Worm (Caenorhabditis elegans): ENCODE data around the gene igeg-2.

igeg-2 gene

DNA sequence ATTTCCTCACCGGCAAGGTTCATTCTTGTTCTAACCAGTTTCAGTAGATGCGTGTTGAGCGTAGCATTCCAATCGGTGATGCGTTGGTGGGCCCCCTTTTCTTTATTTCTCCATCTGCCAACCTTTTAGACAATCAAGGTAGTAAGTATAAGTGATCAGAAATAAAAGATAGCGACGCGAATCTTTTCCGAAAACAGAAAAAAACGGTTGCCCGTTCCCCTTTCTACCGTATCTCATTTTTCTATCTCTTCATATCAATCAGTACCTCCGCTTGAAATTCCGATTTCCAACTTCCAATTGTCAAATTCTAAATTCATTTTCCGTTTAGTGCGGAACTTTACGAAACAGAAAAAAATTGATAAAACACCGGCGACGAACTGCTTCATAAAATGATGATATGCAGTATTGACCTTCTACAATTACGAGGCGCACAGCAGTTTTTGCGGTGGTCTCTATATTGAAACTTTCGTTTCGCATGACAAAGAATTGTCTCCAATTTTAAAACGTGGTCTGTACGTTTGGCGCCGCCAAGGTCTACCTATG, 33.0 kb upstream of the igeg-2 start:
- peak; percentile 19 for TF ChIP-seq egl-27 (tag; optimal IDR thresholded peaks at IDR 0.05)
- TF ChIP-seq nhr-25 (tag; optimal IDR thresholded peaks at IDR 0.05) = peak; percentile 20
- no peak for TF ChIP-seq elt-3 (tag; optimal IDR thresholded peaks at IDR 0.05)
- TF ChIP-seq fos-1 (tag; optimal IDR thresholded peaks at IDR 0.05) = peak; percentile 32

DNA sequence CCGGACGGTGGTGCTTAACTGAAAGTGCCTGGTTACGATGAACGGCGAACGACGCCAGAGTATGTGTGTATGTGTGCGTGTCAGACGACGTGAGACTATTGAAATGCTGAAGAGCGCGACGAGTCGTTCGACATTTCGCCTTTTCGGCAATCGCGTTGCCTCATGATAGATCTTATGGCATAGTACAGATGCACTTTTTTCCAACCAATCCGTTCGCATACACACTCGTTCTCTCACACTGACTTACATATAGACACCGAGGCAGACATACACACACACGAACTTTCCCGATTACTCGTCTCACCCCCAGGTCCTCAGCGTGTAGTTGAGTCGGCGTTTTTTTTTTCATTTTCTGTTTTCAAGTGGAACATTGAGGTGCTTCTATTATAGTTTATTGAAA, 32.3 kb upstream of the igeg-2 start:
- TF ChIP-seq snpc-4 (tag; optimal IDR thresholded peaks at IDR 0.05) (no peak), nhr-21 (tag; optimal IDR thresholded peaks at IDR 0.05) (peak; percentile 71), lsy-2 (tag; optimal IDR thresholded peaks at IDR 0.05) (peak in 1 of 2 experiments; percentile 30), ceh-82 (tag; optimal IDR thresholded peaks at IDR 0.05) (no peak), nhr-25 (tag; optimal IDR thresholded peaks at IDR 0.05) (peak; percentile 52), unc-55 (GFP tag; optimal IDR thresholded peaks at IDR 0.05) (no peak), sma-3 (GFP tag; optimal IDR thresholded peaks at IDR 0.05) (peak; percentile 69), mdl-1 (tag; optimal IDR thresholded peaks at IDR 0.05) (peak in 1 of 2 experiments; percentile 34), F13H6.1 (tag; optimal IDR thresholded peaks at IDR 0.05) (peak; percentile 77), sma-9 (GFP tag; optimal IDR thresholded peaks at IDR 0.05) (peak; percentile 65), sma-9 (tag; optimal IDR thresholded peaks at IDR 0.05) (no peak), fos-1 (tag; optimal IDR thresholded peaks at IDR 0.05) (peak; percentile 47), C34F6.9 (tag; optimal IDR thresholded peaks at IDR 0.05) (peak; percentile 3), peb-1 (tag; optimal IDR thresholded peaks at IDR 0.05) (no peak), blmp-1 (tag; optimal IDR thresholded peaks at IDR 0.05; ENCODE audit: insufficient read depth) (peak; percentile 42), sem-4 (tag; optimal IDR thresholded peaks at IDR 0.05) (peak; percentile 1), crh-2 (tag; optimal IDR thresholded peaks at IDR 0.05) (no peak), nhr-129 (tag; optimal IDR thresholded peaks at IDR 0.05) (no peak), egl-27 (tag; optimal IDR thresholded peaks at IDR 0.05) (peak; percentile 34)

DNA sequence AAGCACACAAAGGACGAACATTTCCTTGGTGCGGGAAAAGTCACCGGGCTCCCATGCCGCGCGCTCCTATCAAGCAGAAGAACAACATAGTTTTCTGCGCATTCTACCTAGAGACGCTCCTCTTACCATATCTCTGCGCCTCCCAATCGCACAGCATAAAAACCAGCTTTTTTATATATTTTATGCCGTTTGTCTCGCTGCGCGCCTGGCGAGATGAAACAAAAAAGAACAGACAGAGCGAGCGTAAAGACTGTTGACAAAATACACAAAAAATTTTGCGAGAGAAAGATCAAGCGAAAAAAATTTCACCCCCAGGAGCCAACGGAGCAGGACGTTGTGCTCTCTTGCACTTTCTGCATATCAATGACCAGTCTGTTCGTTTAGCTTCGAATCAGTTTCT, 31.3 kb upstream of the igeg-2 start:
- no peak for TF ChIP-seq mab-5 (tag; optimal IDR thresholded peaks at IDR 0.05)
- TF ChIP-seq sma-9 (GFP tag; optimal IDR thresholded peaks at IDR 0.05) = peak; percentile 20
- TF ChIP-seq sma-9 (tag; optimal IDR thresholded peaks at IDR 0.05) = no peak
- TF ChIP-seq F13H6.1 (tag; optimal IDR thresholded peaks at IDR 0.05) = peak; percentile 68

DNA sequence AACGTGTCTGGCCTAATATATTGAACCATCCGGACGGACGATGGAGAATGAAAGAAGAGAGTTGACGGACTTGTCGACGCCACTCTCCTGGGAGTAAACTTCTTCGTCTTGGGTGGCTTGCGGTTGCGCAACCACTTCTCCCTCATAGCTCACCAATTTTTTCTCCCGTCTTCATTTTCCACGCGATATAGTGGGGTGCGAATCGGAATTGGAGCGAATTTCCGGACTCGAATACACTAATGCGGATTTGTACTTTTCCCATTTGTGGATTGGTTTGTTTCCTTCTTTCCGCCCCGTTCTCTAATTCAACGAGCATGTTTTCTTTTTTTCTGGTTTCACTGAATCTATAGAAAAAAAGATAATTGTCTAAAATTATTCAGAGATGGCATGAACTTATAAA, 29.3 kb upstream of the igeg-2 start:
- TF ChIP-seq lin-13 (GFP tag; optimal IDR thresholded peaks at IDR 0.05) (no peak), F13H6.1 (tag; optimal IDR thresholded peaks at IDR 0.05) (no peak), egl-27 (tag; optimal IDR thresholded peaks at IDR 0.05) (no peak), nhr-23 (tag; optimal IDR thresholded peaks at IDR 0.05) (no peak), ama-1 (optimal IDR thresholded peaks at IDR 0.05) (no peak), snpc-4 (tag; optimal IDR thresholded peaks at IDR 0.05) (no peak), ztf-4 (tag; optimal IDR thresholded peaks at IDR 0.05) (no peak), skn-1 (tag; optimal IDR thresholded peaks at IDR 0.05) (no peak), ZK546.5 (tag; optimal IDR thresholded peaks at IDR 0.05) (no peak), nhr-129 (tag; optimal IDR thresholded peaks at IDR 0.05) (no peak), blmp-1 (tag; optimal IDR thresholded peaks at IDR 0.05; ENCODE audit: insufficient read depth) (no peak)

DNA sequence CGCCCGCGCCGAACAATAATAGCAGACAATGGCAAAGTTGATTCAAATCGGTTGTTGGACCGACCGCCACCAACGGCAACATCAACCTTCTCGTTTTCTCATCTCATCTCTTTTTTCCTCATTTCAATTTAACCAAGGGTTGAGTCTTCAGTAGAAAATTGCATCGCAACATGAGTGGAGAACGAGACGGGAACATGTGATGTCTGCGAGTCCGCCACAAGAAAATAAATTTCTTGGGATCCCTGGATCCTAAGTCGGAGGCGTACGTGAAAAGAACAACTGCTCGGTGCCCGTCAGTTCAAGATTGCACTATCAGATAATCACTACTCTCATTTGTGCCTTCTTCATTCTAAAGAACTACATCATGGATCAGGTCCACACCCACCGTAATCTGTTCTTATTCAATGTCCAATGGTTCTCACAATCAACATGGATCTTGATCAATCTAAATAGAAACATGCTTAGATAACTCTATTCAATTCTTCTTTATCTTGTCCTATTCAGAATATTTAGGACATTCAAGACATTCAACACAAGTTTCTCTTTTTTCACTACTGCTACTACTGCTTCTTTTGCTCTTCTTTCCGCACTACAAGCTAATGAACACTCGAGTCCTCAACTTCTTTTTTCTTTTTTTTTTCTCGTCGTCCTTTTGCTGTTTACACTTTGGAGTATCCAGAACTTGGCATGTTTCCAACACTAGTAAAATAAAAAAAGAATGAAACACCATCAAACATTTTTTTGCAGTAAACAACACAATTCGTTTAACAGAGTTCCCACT, 28.4 kb upstream of the igeg-2 start:
- TF ChIP-seq ztf-4 (tag; optimal IDR thresholded peaks at IDR 0.05) (peak; percentile 40), skn-1 (tag; optimal IDR thresholded peaks at IDR 0.05) (no peak), crh-2 (tag; optimal IDR thresholded peaks at IDR 0.05) (no peak), dmd-4 (tag; optimal IDR thresholded peaks at IDR 0.05) (no peak), gmeb-1 (tag; optimal IDR thresholded peaks at IDR 0.05) (no peak), sem-4 (tag; optimal IDR thresholded peaks at IDR 0.05) (peak; percentile 11), mab-5 (tag; optimal IDR thresholded peaks at IDR 0.05) (peak; percentile 29), unc-55 (GFP tag; optimal IDR thresholded peaks at IDR 0.05) (peak; percentile 1), sma-9 (GFP tag; optimal IDR thresholded peaks at IDR 0.05) (peak; percentile 43), sma-9 (tag; optimal IDR thresholded peaks at IDR 0.05) (no peak), lin-13 (GFP tag; optimal IDR thresholded peaks at IDR 0.05) (no peak), elt-3 (tag; optimal IDR thresholded peaks at IDR 0.05) (no peak), nhr-6 (tag; optimal IDR thresholded peaks at IDR 0.05) (no peak), C34F6.9 (tag; optimal IDR thresholded peaks at IDR 0.05) (peak; percentile 5), lsy-2 (tag; optimal IDR thresholded peaks at IDR 0.05) (peak in 1 of 2 experiments; percentile 47), nhr-129 (tag; optimal IDR thresholded peaks at IDR 0.05) (peak; percentile 47)

Measured in whole organism, L2 larva.